Worm (Caenorhabditis elegans) whole organism, midembryonic: ENCODE data around the gene cpt-4.

ENCODE experiments used
- T22C8.4 ChIP-seq: fragments of 200-800 bp; sonication (Bioruptor generic); IDR thresholded peaks from 2 replicates; pipeline ENCODE4 v1.3.6; 2022; ENCODE audit warnings: missing genetic modification characterization, missing compliant biosample characterization
- cog-1 ChIP-seq: sonication (generic microtip); optimal IDR thresholded peaks from 2 replicates; lab custom pipeline; 2016; ENCODE audit warnings: missing genetic modification characterization, missing compliant biosample characterization
- flt-1 ChIP-seq: fragments of 200-800 bp; sonication (Bioruptor generic); IDR thresholded peaks from 2 replicates; pipeline ENCODE4 v1.3.6; 2022; ENCODE audit warnings: missing genetic modification characterization, missing compliant biosample characterization
- klf-2 ChIP-seq: fragments of 200-800 bp; sonication (Bioruptor generic); conservative IDR thresholded peaks from 2 replicates; pipeline ENCODE4 v1.3.6; 2022; ENCODE audit warnings: missing genetic modification reagents, missing genetic modification characterization, missing compliant biosample characterization
- med-1 ChIP-seq: sonication (generic microtip); optimal IDR thresholded peaks from 2 replicates; lab custom pipeline; 2017; ENCODE audit warnings: missing genetic modification characterization, mild to moderate bottlenecking, missing compliant biosample characterization, antibody characterized with exemption, missing genetic modification reagents; ENCODE audit not compliant: insufficient read depth
- ref-1 ChIP-seq: fragments of 200-800 bp; sonication (Bioruptor generic); conservative IDR thresholded peaks from 2 replicates; pipeline ENCODE4 v1.3.6; 2022; ENCODE audit warnings: missing genetic modification reagents, missing genetic modification characterization, missing compliant biosample characterization
- tab-1 ChIP-seq: fragments of 200-800 bp; sonication (Bioruptor generic); IDR thresholded peaks from 2 replicates; pipeline ENCODE4 v1.3.6; 2022; ENCODE audit warnings: missing genetic modification characterization, missing compliant biosample characterization
- ztf-23 ChIP-seq: fragments of 200-800 bp; sonication (Bioruptor generic); IDR thresholded peaks from 2 replicates; pipeline ENCODE4 v1.3.6; 2022; ENCODE audit warnings: missing genetic modification reagents, missing genetic modification characterization, missing compliant biosample characterization
- ztf-29 ChIP-seq: fragments of 200-800 bp; sonication (Bioruptor generic); IDR thresholded peaks from 2 replicates; pipeline ENCODE4 v1.3.6; 2022; ENCODE audit warnings: missing genetic modification reagents, missing genetic modification characterization, missing compliant biosample characterization

- TF ChIP-seq klf-2 (no peak), ztf-29 (GFP tag; lab: Robert Waterston, UW) (no peak), med-1 (GFP tag; lab: Kevin White, UChicago) (no peak), flt-1 (no peak), ref-1 (GFP tag; lab: Robert Waterston, UW) (no peak), cog-1 (tag; lab: Kevin White, UChicago) (no peak), T22C8.4 (GFP tag; lab: Robert Waterston, UW) (no peak), tab-1 (GFP tag; lab: Robert Waterston, UW) (no peak), ztf-23 (GFP tag; lab: Robert Waterston, UW) (no peak)
Measured at ce11 chrV:5001386-5001785, 26.1 kb downstream of the cpt-4 start, which contains the start of gene srr-8.
